Fruit fly (Drosophila melanogaster) whole organism, wandering third instar larva: ENCODE results near the gene Sry-beta.

ENCODE experiments used
- CG9705 ChIP-seq: fragments of 200-800 bp; sonication (Bioruptor generic); optimal IDR thresholded peaks from 2 replicates; lab custom pipeline; 2018; ENCODE audit warnings: missing biosample characterization, mild to moderate bottlenecking, missing genetic modification characterization
- CrebA ChIP-seq: fragments of 200-800 bp; sonication (Bioruptor generic); optimal IDR thresholded peaks from 2 replicates; lab custom pipeline; 2016; ENCODE audit warnings: missing biosample characterization, mild to moderate bottlenecking, missing genetic modification characterization, borderline replicate concordance
- Mio ChIP-seq: sonication (Bioruptor generic); optimal IDR thresholded peaks from 2 replicates; lab custom pipeline; 2016; ENCODE audit warnings: missing biosample characterization, missing genetic modification characterization
- Myc ChIP-seq: fragments of >200 bp; optimal IDR thresholded peaks from 2 replicates; lab custom pipeline; 2017
- OdsH ChIP-seq: fragments of 200-800 bp; sonication (Bioruptor generic); optimal IDR thresholded peaks from 2 replicates; lab custom pipeline; 2016; ENCODE audit warnings: missing biosample characterization, mild to moderate bottlenecking, missing genetic modification characterization
- Rel ChIP-seq, 2 experiments: fragments of 200-800 bp; sonication (Bioruptor generic) in 1 of 2; optimal IDR thresholded peaks; 2 replicates in 1 of 2; 3 replicates in 1 of 2; lab custom pipeline; 2016 to 2019; ENCODE audit warnings: mild to moderate bottlenecking in 2 of 2, missing biosample characterization in 2 of 2, missing genetic modification characterization in 2 of 2, moderate library complexity in 1 of 2
- Vsx2 ChIP-seq: fragments of 200-300, 225-300 bp; sonication (Bioruptor generic); optimal IDR thresholded peaks from 2 replicates; lab custom pipeline; 2018; ENCODE audit warnings: missing biosample characterization, missing genetic modification characterization; ENCODE audit not compliant: partially characterized antibody
- br ChIP-seq: fragments of 200-800 bp; sonication (Bioruptor generic); optimal IDR thresholded peaks from 2 replicates; lab custom pipeline; 2016; ENCODE audit warnings: missing biosample characterization, missing genetic modification characterization
- foxo ChIP-seq, 2 experiments: fragments of 200-800 bp; sonication (Bioruptor generic); optimal IDR thresholded peaks; 2 replicates in 1 of 2; 3 replicates in 1 of 2; lab custom pipeline; 2016 to 2017; ENCODE audit warnings: missing biosample characterization in 2 of 2, missing genetic modification characterization in 2 of 2
- lola ChIP-seq: fragments of >200 bp; optimal IDR thresholded peaks from 2 replicates; lab custom pipeline; 2017; ENCODE audit warnings: missing biosample characterization, missing genetic modification characterization

DNA sequence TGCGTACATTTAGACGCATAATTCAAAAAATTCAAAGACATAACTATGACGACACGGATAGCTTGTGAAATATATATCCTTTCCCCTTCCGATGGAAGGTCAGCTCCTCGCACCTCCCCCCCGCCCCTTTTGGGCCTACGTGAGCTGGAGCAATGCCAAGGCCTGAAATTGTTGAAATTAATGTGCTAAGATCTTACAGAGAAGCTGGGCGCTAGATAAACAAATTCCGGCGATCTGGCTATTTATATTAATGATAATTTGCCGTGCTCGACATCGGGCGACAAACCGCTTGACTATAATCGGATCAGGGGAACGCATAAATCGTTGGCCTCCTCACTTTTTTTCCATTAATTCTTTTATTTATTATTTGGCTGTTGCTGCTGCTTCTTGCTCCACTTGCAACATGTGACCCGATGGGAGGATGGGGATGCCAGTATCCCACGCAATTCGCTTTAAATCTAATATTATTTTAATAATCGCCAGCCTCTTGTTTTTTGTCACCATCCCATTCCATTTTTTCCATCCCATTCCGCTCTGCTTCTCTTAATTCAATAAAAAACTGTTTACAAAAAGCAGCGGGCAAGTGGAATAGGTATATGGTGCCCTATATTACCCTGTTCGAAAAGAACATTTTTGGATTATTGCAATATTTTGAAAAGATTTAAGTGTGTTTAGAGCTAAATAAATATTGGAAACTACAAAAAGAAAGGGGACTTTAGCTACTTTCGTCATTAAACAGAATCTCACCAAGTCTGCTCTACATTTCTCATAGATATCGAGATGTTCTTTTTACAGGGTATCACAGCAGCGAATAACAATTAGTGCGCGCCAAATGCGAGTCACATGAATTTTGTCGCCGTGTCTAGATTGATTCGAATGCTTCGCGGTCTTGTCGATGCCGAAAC lies 52.5 kb downstream of the Sry-beta start:
- TF ChIP-seq Rel (GFP tag; optimal IDR thresholded peaks at IDR 0.05; lab: Kevin White, UChicago) (no peak), Rel (tag; optimal IDR thresholded peaks at IDR 0.05; lab: Kevin White, UChicago) (no peak), lola (GFP tag; lab: Kevin White, UChicago) (no peak), Myc (lab: Kevin White, UChicago) (no peak), OdsH (GFP tag; lab: Kevin White, UChicago) (no peak), Vsx2 (GFP tag; lab: Kevin White, UChicago) (no peak), Mio (GFP tag; lab: Kevin White, UChicago) (no peak), CrebA (GFP tag; lab: Kevin White, UChicago) (no peak), CG9705 (GFP tag; lab: Kevin White, UChicago) (no peak), br (GFP tag; lab: Kevin White, UChicago) (no peak), foxo (GFP tag; optimal IDR thresholded peaks at IDR 0.05; lab: Kevin White, UChicago) (no peak)
